Worm (Caenorhabditis elegans) whole organism, young adult: ENCODE measurements around the gene tiar-2.

Source experiments
- B0019.2 ChIP-seq: fragments of 200-800 bp; sonication (Bioruptor generic); conservative IDR thresholded peaks from 2 replicates; pipeline ENCODE4 v1.3.6; 2022; ENCODE audit warnings: missing genetic modification reagents, missing genetic modification characterization, missing compliant biosample characterization
- B0261.1 ChIP-seq: sonication (generic microtip); optimal IDR thresholded peaks from 2 replicates; lab custom pipeline; 2016; ENCODE audit warnings: mild to moderate bottlenecking, missing genetic modification characterization, moderate library complexity, missing compliant biosample characterization
- F10E7.11 ChIP-seq: sonication (generic microtip); optimal IDR thresholded peaks from 2 replicates; lab custom pipeline; 2017; ENCODE audit warnings: mild to moderate bottlenecking, missing genetic modification characterization, moderate library complexity, missing compliant biosample characterization
- F22D6.2 ChIP-seq: sonication (generic microtip); optimal IDR thresholded peaks from 2 replicates; lab custom pipeline; 2016; ENCODE audit warnings: mild to moderate bottlenecking, missing genetic modification characterization, missing compliant biosample characterization
- F52B5.7 ChIP-seq: sonication (generic microtip); optimal IDR thresholded peaks from 2 replicates; lab custom pipeline; 2016; ENCODE audit warnings: mild to moderate bottlenecking, missing genetic modification characterization, missing compliant biosample characterization
- T07F8.4 ChIP-seq: sonication (generic microtip); optimal IDR thresholded peaks from 2 replicates; lab custom pipeline; 2016; ENCODE audit warnings: mild to moderate bottlenecking, missing genetic modification characterization, moderate library complexity, missing compliant biosample characterization
- T26A5.8 ChIP-seq: sonication (generic microtip); optimal IDR thresholded peaks from 2 replicates; lab custom pipeline; 2016; ENCODE audit warnings: missing genetic modification characterization, missing compliant biosample characterization
- Y79H2A.3 ChIP-seq: fragments of 200-800 bp; sonication (Bioruptor generic); conservative IDR thresholded peaks from 2 replicates; pipeline ENCODE4 v1.3.6; 2022; ENCODE audit warnings: missing genetic modification reagents, missing genetic modification characterization, missing compliant biosample characterization
- ZK185.1 ChIP-seq: sonication (generic microtip); optimal IDR thresholded peaks from 2 replicates; lab custom pipeline; 2016; ENCODE audit warnings: mild to moderate bottlenecking, missing genetic modification characterization, missing compliant biosample characterization; ENCODE audit not compliant: poor library complexity, severe bottlenecking
- aptf-2 ChIP-seq: fragments of 200-800 bp; sonication (Bioruptor generic); conservative IDR thresholded peaks from 2 replicates; pipeline ENCODE4 v1.3.6; 2022; ENCODE audit warnings: missing genetic modification reagents, missing genetic modification characterization, missing compliant biosample characterization
- atf-7 ChIP-seq: sonication (generic microtip); optimal IDR thresholded peaks from 2 replicates; lab custom pipeline; 2017; ENCODE audit warnings: mild to moderate bottlenecking, missing genetic modification characterization, missing compliant biosample characterization
- athp-1 ChIP-seq: sonication (generic microtip); optimal IDR thresholded peaks from 2 replicates; lab custom pipeline; 2017; ENCODE audit warnings: mild to moderate bottlenecking, missing genetic modification characterization, missing compliant biosample characterization
- attf-3 ChIP-seq: fragments of 200-800 bp; sonication (Bioruptor generic); conservative IDR thresholded peaks from 2 replicates; pipeline ENCODE4 v1.3.6; 2022; ENCODE audit warnings: missing genetic modification reagents, missing genetic modification characterization, missing compliant biosample characterization
- attf-5 ChIP-seq: fragments of 200-800 bp; sonication (Bioruptor generic); optimal IDR thresholded peaks from 2 replicates; lab custom pipeline; 2018; ENCODE audit warnings: mild to moderate bottlenecking, missing genetic modification characterization, missing compliant biosample characterization
- bed-1 ChIP-seq: fragments of 200-800 bp; sonication (Bioruptor generic); IDR thresholded peaks from 2 replicates; pipeline ENCODE4 v1.3.6; 2022; ENCODE audit warnings: missing genetic modification reagents, missing genetic modification characterization, missing compliant biosample characterization
- cebp-2 ChIP-seq: fragments of 200-800 bp; sonication (Bioruptor generic); IDR thresholded peaks from 2 replicates; pipeline ENCODE4 v1.3.6; 2022; ENCODE audit warnings: missing genetic modification characterization, missing compliant biosample characterization
- ceh-40 ChIP-seq: fragments of 200-800 bp; sonication (Bioruptor generic); IDR thresholded peaks from 2 replicates; pipeline ENCODE4 v1.3.6; 2022; ENCODE audit warnings: missing genetic modification characterization, missing compliant biosample characterization
- chd-7 ChIP-seq: sonication (generic microtip); optimal IDR thresholded peaks from 2 replicates; lab custom pipeline; 2016; ENCODE audit warnings: mild to moderate bottlenecking, missing genetic modification characterization, moderate library complexity, missing compliant biosample characterization
- dox-1 ChIP-seq: fragments of 200-800 bp; sonication (Bioruptor generic); IDR thresholded peaks from 2 replicates; pipeline ENCODE4 v1.3.6; 2022; ENCODE audit warnings: missing genetic modification reagents, missing genetic modification characterization, missing compliant biosample characterization
- dpl-1 ChIP-seq: fragments of 150-350 bp; optimal IDR thresholded peaks from 2 replicates; lab custom pipeline; 2014; ENCODE audit warnings: missing biosample characterization, missing genetic modification reagents, missing genetic modification characterization
- egl-44 ChIP-seq: fragments of 200-800 bp; sonication (Bioruptor generic); IDR thresholded peaks from 2 replicates; pipeline ENCODE4 v1.3.6; 2022; ENCODE audit warnings: missing genetic modification reagents, missing genetic modification characterization, missing compliant biosample characterization
- ekl-4 ChIP-seq: fragments of 200-800 bp; sonication (Bioruptor generic); IDR thresholded peaks from 2 replicates; pipeline ENCODE4 v1.3.6; 2022; ENCODE audit warnings: missing genetic modification reagents, missing genetic modification characterization, missing compliant biosample characterization
- lsl-1 ChIP-seq: fragments of 200-800 bp; sonication (Bioruptor generic); optimal IDR thresholded peaks from 2 replicates; lab custom pipeline; 2018; ENCODE audit warnings: mild to moderate bottlenecking, missing genetic modification characterization, moderate library complexity, missing compliant biosample characterization
- lsy-27 ChIP-seq: sonication (generic microtip); optimal IDR thresholded peaks from 2 replicates; lab custom pipeline; 2017; ENCODE audit warnings: missing genetic modification characterization, mild to moderate bottlenecking, missing compliant biosample characterization, antibody characterized with exemption, missing genotype, borderline replicate concordance; ENCODE audit not compliant: insufficient read depth
- nfyb-1 ChIP-seq: fragments of 200-800 bp; sonication (Bioruptor generic); IDR thresholded peaks from 2 replicates; pipeline ENCODE4 v1.3.6; 2022; ENCODE audit warnings: missing genetic modification reagents, missing genetic modification characterization, missing compliant biosample characterization
- nhr-179 ChIP-seq: sonication (generic microtip); optimal IDR thresholded peaks from 2 replicates; lab custom pipeline; 2016; ENCODE audit warnings: mild to moderate bottlenecking, missing genetic modification characterization, missing compliant biosample characterization
- pbrm-1 ChIP-seq: fragments of 200-800 bp; sonication (Bioruptor generic); IDR thresholded peaks from 2 replicates; pipeline ENCODE4 v1.3.6; 2022; ENCODE audit warnings: missing genetic modification reagents, missing genetic modification characterization, missing compliant biosample characterization
- rec-8 ChIP-seq, 2 experiments: sonication (generic microtip); optimal IDR thresholded peaks; 2 replicates each; lab custom pipeline; 2016; ENCODE audit warnings: mild to moderate bottlenecking in 2 of 2, missing genetic modification characterization in 2 of 2, missing genetic modification reagents in 2 of 2, missing genotype in 2 of 2, missing biosample characterization in 1 of 2, missing compliant biosample characterization in 1 of 2, moderate library complexity in 1 of 2
- repo-1 ChIP-seq: sonication (generic microtip); optimal IDR thresholded peaks from 2 replicates; lab custom pipeline; 2017; ENCODE audit warnings: mild to moderate bottlenecking, missing genetic modification characterization, missing compliant biosample characterization
- snpc-4 ChIP-seq, 5 experiments: fragments of 150-350 bp in 1 of 5; sonication (generic microtip) in 4 of 5; optimal IDR thresholded peaks; 2 replicates each; lab custom pipeline; 2014 to 2018; ENCODE audit warnings: missing genetic modification characterization in 5 of 5, missing biosample characterization in 3 of 5, antibody characterized with exemption in 2 of 5, mild to moderate bottlenecking in 2 of 5, missing compliant biosample characterization in 2 of 5, missing genotype in 2 of 5, moderate library complexity in 2 of 5, missing genetic modification reagents in 1 of 5
- tbp1 ChIP-seq: fragments of 200-800 bp; sonication (Bioruptor generic); optimal IDR thresholded peaks from 2 replicates; lab custom pipeline; 2018; ENCODE audit warnings: mild to moderate bottlenecking, missing genetic modification characterization, missing compliant biosample characterization
- ztf-25 ChIP-seq: fragments of 200-800 bp; sonication (Bioruptor generic); IDR thresholded peaks from 2 replicates; pipeline ENCODE4 v1.3.6; 2022; ENCODE audit warnings: missing genetic modification reagents, missing genetic modification characterization, missing compliant biosample characterization
- ztf-26 ChIP-seq: sonication (generic microtip); optimal IDR thresholded peaks from 2 replicates; lab custom pipeline; 2017; ENCODE audit warnings: missing genetic modification characterization, missing compliant biosample characterization
- ztf-6 ChIP-seq: fragments of 200-800 bp; sonication (Bioruptor generic); IDR thresholded peaks from 2 replicates; pipeline ENCODE4 v1.3.6; 2022; ENCODE audit warnings: missing genetic modification reagents, missing genetic modification characterization, missing compliant biosample characterization

Gene tiar-2

DNA sequence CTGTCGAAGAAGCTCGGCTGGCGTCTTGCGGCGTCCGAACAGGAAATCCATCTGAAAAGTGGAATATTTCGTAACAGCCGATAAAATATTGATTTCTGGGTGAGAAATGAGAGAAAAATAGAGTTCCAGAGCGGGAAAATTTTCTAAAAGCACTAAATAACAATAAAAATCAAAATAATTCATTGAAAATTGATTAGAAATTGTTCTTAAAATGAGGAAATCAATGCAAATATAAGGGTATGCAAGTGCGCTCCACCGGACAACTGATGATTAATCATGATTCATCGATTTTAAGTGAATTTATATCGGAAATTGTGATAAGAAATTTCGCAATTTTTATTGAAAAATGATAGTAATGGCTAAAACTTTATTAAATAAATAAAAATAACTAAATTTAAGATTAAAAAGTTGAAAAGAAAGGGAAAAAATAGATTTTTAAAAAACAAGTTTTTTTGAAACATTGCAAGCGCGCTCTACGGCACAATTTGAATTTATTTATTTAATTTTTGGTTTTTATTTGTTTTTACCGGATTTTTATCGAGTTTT, at the start of gene tiar-2, which contains the start of gene vps-2 (continued):
- TF ChIP-seq Y79H2A.3 (no peak), repo-1 (tag; lab: Kevin White, UChicago) (no peak), dpl-1 (GFP tag; lab: Kevin White, UChicago) (no peak), lsy-27 (tag; lab: Kevin White, UChicago) (no peak), ztf-26 (tag; lab: Kevin White, UChicago) (peak; percentile 30), ztf-6 (GFP tag; lab: Robert Waterston, UW) (no peak), nfyb-1 (GFP tag; lab: Robert Waterston, UW) (no peak), attf-5 (GFP tag; lab: Kevin White, UChicago) (peak; percentile 90), egl-44 (GFP tag; lab: Robert Waterston, UW) (no peak), tbp1 (GFP tag; lab: Kevin White, UChicago) (no peak), pbrm-1 (GFP tag; lab: Robert Waterston, UW) (peak; percentile 35; the same call in 1 of the 2 replicates), bed-1 (GFP tag; lab: Robert Waterston, UW) (no peak), aptf-2 (GFP tag; lab: Robert Waterston, UW) (no peak)

DNA sequence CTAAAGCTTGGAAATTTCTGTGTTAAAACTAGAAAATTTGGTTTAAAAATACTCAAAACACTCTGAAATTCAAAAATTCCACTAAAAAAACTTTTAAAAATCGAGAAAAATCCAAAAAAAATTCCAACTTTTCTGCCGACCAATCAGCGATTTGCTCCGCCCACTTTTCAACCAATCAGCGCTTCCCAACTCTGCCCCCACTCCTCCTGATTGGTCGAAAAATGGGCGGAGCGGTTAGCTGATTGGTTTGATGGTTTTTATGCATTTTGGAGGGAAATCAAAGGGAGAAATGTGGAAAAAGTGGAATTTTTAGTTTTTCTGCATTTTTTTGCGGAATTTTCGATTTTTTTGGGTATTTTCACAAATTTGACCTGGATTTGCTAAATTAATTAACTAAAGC, 46.4 kb upstream of the tiar-2 start:
- TF ChIP-seq chd-7 (tag; lab: Kevin White, UChicago) (no peak), athp-1 (tag; lab: Kevin White, UChicago) (no peak), ceh-40 (GFP tag; lab: Robert Waterston, UW) (no peak), snpc-4 (GFP tag; optimal IDR thresholded peaks at IDR 0.05; lab: Kevin White, UChicago) (no peak), snpc-4 (tag; optimal IDR thresholded peaks at IDR 0.05; lab: Kevin White, UChicago) (no peak), egl-44 (GFP tag; lab: Robert Waterston, UW) (no peak), dox-1 (GFP tag; lab: Robert Waterston, UW) (no peak), T26A5.8 (no peak), attf-5 (GFP tag; lab: Kevin White, UChicago) (no peak), rec-8 (tag; optimal IDR thresholded peaks at IDR 0.05; lab: Kevin White, UChicago) (no peak), cebp-2 (no peak), T07F8.4 (tag; lab: Kevin White, UChicago) (no peak), F22D6.2 (tag; lab: Kevin White, UChicago) (no peak), ztf-25 (GFP tag; lab: Robert Waterston, UW) (no peak), ZK185.1 (tag; lab: Kevin White, UChicago) (no peak), B0019.2 (GFP tag; lab: Robert Waterston, UW) (no peak), lsl-1 (GFP tag; lab: Kevin White, UChicago) (no peak), F52B5.7 (tag; lab: Kevin White, UChicago) (no peak), atf-7 (no peak), F10E7.11 (tag; lab: Kevin White, UChicago) (no peak), aptf-2 (GFP tag; lab: Robert Waterston, UW) (no peak)

DNA sequence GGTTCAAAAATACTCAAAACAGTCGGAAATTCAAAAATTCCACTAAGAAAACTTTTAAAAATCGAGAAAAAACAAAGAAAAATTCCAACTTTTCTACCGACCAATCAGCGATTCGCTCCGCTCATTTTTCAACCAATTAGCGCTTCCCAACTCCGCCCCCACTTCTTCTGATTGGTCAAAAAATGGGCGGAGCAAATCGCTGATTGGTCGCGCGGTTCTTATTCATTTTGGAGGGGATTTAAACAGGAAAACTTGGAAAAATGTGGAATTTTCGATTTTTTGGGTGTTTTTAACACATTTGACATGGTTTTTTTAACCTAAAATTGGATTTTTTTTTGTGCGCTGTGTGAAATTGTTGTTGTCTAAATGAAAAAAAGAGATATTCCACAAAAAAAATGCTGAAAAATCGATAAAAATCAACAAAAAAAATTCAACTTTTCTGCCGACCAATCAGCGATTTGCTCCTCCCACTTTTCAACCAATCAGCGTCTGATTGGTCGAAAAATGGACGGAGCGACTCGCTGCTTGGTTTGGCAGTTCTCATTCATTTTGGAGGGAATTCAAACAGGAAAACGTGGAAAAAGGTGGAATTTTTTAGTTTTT, 45.7 kb upstream of the tiar-2 start:
- TF ChIP-seq nfyb-1 (GFP tag; lab: Robert Waterston, UW) = 0 out of 2 replicates have a peak, but pooled peaks have one; percentile 31
- no peak for TF ChIP-seq ekl-4 (GFP tag; lab: Robert Waterston, UW)
- no peak for TF ChIP-seq B0261.1 (tag; lab: Kevin White, UChicago)
- no peak for TF ChIP-seq nhr-179 (tag; lab: Kevin White, UChicago)
- no peak for TF ChIP-seq attf-3 (GFP tag; lab: Robert Waterston, UW)
